Worm (Caenorhabditis elegans): ENCODE results near the gene srbc-67.

DNA sequence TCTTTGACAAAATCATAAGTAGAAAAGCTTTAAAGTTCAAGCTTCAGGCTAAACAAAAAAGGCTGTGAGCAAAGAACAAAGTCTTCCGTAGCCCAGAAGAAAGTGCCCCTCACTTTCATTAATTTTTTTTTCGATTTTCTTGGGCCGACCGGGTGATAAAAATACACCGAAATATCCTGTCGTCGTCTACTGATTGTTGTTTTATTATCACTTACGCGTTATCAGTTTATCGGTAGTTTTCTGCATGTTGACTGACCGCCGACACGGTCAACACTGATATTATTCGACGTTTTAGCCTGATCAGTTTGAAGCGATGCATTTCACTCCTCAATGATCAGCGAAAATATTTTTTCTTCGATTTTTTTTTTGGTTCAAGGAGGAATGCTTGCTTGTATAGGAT lies 39.4 kb upstream of the srbc-67 start:
- TF ChIP-seq unc-86 (tag; optimal IDR thresholded peaks at IDR 0.05) (no peak), nhr-11 (tag; optimal IDR thresholded peaks at IDR 0.05) (no peak), sox-2 (GFP tag; IDR thresholded peaks at IDR 0.05) (no peak), dmd-4 (tag; optimal IDR thresholded peaks at IDR 0.05; ENCODE audit: borderline replicate concordance) (no peak), ceh-48 (tag; optimal IDR thresholded peaks at IDR 0.05) (no peak), odd-2 (tag; optimal IDR thresholded peaks at IDR 0.05) (no peak), lin-11 (tag; optimal IDR thresholded peaks at IDR 0.05) (no peak), pax-1 (tag; optimal IDR thresholded peaks at IDR 0.05) (no peak), ztf-16 (tag; optimal IDR thresholded peaks at IDR 0.05) (no peak), F13H6.1 (tag; optimal IDR thresholded peaks at IDR 0.05) (no peak)

Measured in whole organism, late embryonic.